Worm (Caenorhabditis elegans): Measurements from ENCODE around the gene alh-1.

alh-1 gene

ce11 chrIII:5125759-5126158 lies 48.2 kb downstream of the alh-1 start:
- TF ChIP-seq tbx-2 (tag; optimal IDR thresholded peaks at IDR 0.05) (peak; percentile 92), sea-2 (GFP tag; optimal IDR thresholded peaks at IDR 0.05) (no peak)

DNA sequence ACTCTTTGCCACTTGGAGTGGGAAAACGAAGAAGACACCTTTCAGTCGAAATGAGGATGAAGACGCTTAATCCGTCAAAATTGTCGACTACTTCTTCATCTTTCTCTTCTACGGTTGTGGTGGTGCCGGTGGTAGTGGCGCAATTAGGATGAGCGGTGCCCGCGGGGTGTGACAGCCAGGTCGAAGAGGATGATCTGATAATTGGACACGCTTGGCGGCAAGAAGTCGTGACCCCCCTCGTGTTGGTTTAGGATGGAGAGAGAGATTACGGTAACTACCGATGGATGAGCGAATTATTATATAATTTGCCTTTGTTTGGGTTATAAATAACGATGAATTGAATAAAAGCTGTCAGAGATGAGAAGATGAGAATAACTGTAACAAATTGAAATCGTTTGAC lies 49.4 kb downstream of the alh-1 start:
- TF ChIP-seq tbx-2 (tag; optimal IDR thresholded peaks at IDR 0.05) (peak; percentile 75), lin-15B (tag; optimal IDR thresholded peaks at IDR 0.05) (no peak), elt-3 (tag; optimal IDR thresholded peaks at IDR 0.05) (no peak), ceh-16 (tag; optimal IDR thresholded peaks at IDR 0.05) (no peak), elt-2 (tag; optimal IDR thresholded peaks at IDR 0.05) (no peak)

DNA sequence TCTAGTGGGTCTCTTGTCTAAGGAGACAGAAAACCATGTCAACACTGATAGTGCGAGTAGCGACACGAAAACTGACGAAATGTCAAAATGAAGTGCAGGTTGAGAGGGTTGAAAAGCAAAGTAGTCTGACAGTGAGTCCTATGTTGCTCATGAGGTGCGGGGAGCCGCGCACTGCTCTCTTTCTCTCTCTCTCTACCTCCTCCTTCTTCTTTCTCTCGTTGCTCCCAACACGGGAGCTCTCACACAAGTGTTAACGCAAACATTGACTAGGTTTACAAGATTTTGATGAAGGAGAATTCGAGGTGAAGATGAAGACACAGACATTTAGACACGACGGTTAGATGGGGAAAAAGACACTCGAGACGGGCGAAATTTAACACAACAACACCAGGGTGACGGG lies 51.7 kb downstream of the alh-1 start:
- TF ChIP-seq pha-4 (tag; optimal IDR thresholded peaks at IDR 0.05): peak; percentile 84
- TF ChIP-seq ztf-11 (tag; optimal IDR thresholded peaks at IDR 0.05): no peak
- TF ChIP-seq tbx-2 (tag; optimal IDR thresholded peaks at IDR 0.05): peak; percentile 80
- TF ChIP-seq snpc-4 (tag; optimal IDR thresholded peaks at IDR 0.05): no peak
- no peak for TF ChIP-seq nhr-77 (tag; optimal IDR thresholded peaks at IDR 0.05)

Measured in whole organism, L3 larva.